Fruit fly (Drosophila melanogaster): ENCODE measurements around the gene CG42249.

CG42249 gene

dm6 chrX:11153826-11154510 lies 57.9 kb downstream of the CG42249 start, which contains the start of the genes rtv and Dlic (continued):
- TF ChIP-seq usp (GFP tag; optimal IDR thresholded peaks at IDR 0.05) = no peak
- TF ChIP-seq Xrp1 (GFP tag; IDR thresholded peaks at IDR 0.05) = no peak
- peak; percentile 8 for TF ChIP-seq pita (GFP tag; optimal IDR thresholded peaks at IDR 0.05)
- TF ChIP-seq CG8924 (tag; optimal IDR thresholded peaks at IDR 0.05) = peak; percentile 30
- no peak for TF ChIP-seq Chrac-16 (GFP tag; optimal IDR thresholded peaks at IDR 0.05)
- peak; percentile 63 for TF ChIP-seq inv (GFP tag; IDR thresholded peaks at IDR 0.05; ENCODE audit: partially characterized antibody)
- TF ChIP-seq CG13123 (GFP tag; optimal IDR thresholded peaks at IDR 0.05) = no peak
- peak; percentile 82 for TF ChIP-seq hbn (GFP tag; IDR thresholded peaks at IDR 0.05; ENCODE audit: partially characterized antibody)
- TF ChIP-seq Oaz (GFP tag; IDR thresholded peaks at IDR 0.05) = no peak
- no peak for TF ChIP-seq CG11723 (GFP tag; optimal IDR thresholded peaks at IDR 0.05)
- peak; percentile 91 for TF ChIP-seq CG12155 (GFP tag; optimal IDR thresholded peaks at IDR 0.05)
- TF ChIP-seq Fer1 (GFP tag; optimal IDR thresholded peaks at IDR 0.05) = no peak
- TF ChIP-seq Hmx (GFP tag; optimal IDR thresholded peaks at IDR 0.05) = no peak
- TF ChIP-seq CG5953 (GFP tag; IDR thresholded peaks at IDR 0.05) = no peak
- TF ChIP-seq CG12659 (GFP tag; optimal IDR thresholded peaks at IDR 0.05) = peak; percentile 72
- TF ChIP-seq phol (tag; optimal IDR thresholded peaks at IDR 0.05) = peak; percentile 28
- no peak for TF ChIP-seq ERR (GFP tag; optimal IDR thresholded peaks at IDR 0.05)
- no peak for TF ChIP-seq Doc2 (GFP tag; IDR thresholded peaks at IDR 0.05)
- no peak for TF ChIP-seq gt (GFP tag; IDR thresholded peaks at IDR 0.05)
- TF ChIP-seq CG17328 (GFP tag; IDR thresholded peaks at IDR 0.05) = no peak
- no peak for TF ChIP-seq MESR4 (GFP tag; optimal IDR thresholded peaks at IDR 0.05)
- no peak for TF ChIP-seq CG1792 (GFP tag; optimal IDR thresholded peaks at IDR 0.05)
- TF ChIP-seq esg (GFP tag; conservative IDR thresholded peaks at IDR 0.05) = no peak
- no peak for TF ChIP-seq CG4820 (GFP tag; optimal IDR thresholded peaks at IDR 0.05)
- TF ChIP-seq CG17186 (GFP tag; optimal IDR thresholded peaks at IDR 0.05) = no peak
- TF ChIP-seq ac (GFP tag; optimal IDR thresholded peaks at IDR 0.05) = no peak
- TF ChIP-seq Dref (GFP tag; IDR thresholded peaks at IDR 0.05) = peak; percentile 60
- no peak for TF ChIP-seq tna (GFP tag; IDR thresholded peaks at IDR 0.05; ENCODE audit: partially characterized antibody)
- peak; percentile 29 for TF ChIP-seq az2 (GFP tag; optimal IDR thresholded peaks at IDR 0.05)
- no peak for TF ChIP-seq hb (GFP tag; IDR thresholded peaks at IDR 0.05; ENCODE audit: partially characterized antibody)
- no peak for TF ChIP-seq CHES-1-like (GFP tag; optimal IDR thresholded peaks at IDR 0.05)
- no peak for TF ChIP-seq MTF-1 (GFP tag; optimal IDR thresholded peaks at IDR 0.05; ENCODE audit: borderline replicate concordance)
- TF ChIP-seq Sin3A (optimal IDR thresholded peaks at IDR 0.05) = peak; percentile 68
- TF ChIP-seq CG31388 (GFP tag; optimal IDR thresholded peaks at IDR 0.05) = no peak
- no peak for TF ChIP-seq CrebB (tag; optimal IDR thresholded peaks at IDR 0.05)
- no peak for TF ChIP-seq YL-1 (GFP tag; optimal IDR thresholded peaks at IDR 0.05)
- TF ChIP-seq sens-2 (GFP tag; IDR thresholded peaks at IDR 0.05) = no peak
- TF ChIP-seq al (GFP tag; IDR thresholded peaks at IDR 0.05) = no peak
- TF ChIP-seq ham (GFP tag; IDR thresholded peaks at IDR 0.05) = no peak
- no peak for TF ChIP-seq Drgx (GFP tag; IDR thresholded peaks at IDR 0.05)
- no peak for TF ChIP-seq Awh (GFP tag; IDR thresholded peaks at IDR 0.05)
- no peak for TF ChIP-seq H2.0 (GFP tag; IDR thresholded peaks at IDR 0.05)
- TF ChIP-seq gsb (GFP tag; IDR thresholded peaks at IDR 0.05) = no peak
- TF ChIP-seq HmgD (GFP tag; optimal IDR thresholded peaks at IDR 0.05) = peak; percentile 21
- TF ChIP-seq fd64A (GFP tag; optimal IDR thresholded peaks at IDR 0.05) = no peak
- TF ChIP-seq CG33213 (GFP tag; optimal IDR thresholded peaks at IDR 0.05) = peak; percentile 22
- no peak for TF ChIP-seq Side (GFP tag; optimal IDR thresholded peaks at IDR 0.05)
- no peak for TF ChIP-seq CG8089 (GFP tag; optimal IDR thresholded peaks at IDR 0.05)
- TF ChIP-seq CG8388 (GFP tag; optimal IDR thresholded peaks at IDR 0.05) = no peak
- TF ChIP-seq gsb-n (tag; optimal IDR thresholded peaks at IDR 0.05) = peak; percentile 20
- TF ChIP-seq CG11456 (GFP tag; IDR thresholded peaks at IDR 0.05) = peak; percentile 73; the same call in 2 of the 3 replicates
- TF ChIP-seq ATbp (GFP tag; optimal IDR thresholded peaks at IDR 0.05) = no peak

Measured in whole organism, embryonic.